Worm (Caenorhabditis elegans) whole organism, L1 larva: ENCODE measurements around the gene arrd-13.

Source experiments
- C34B4.2 ChIP-seq: sonication (generic microtip); optimal IDR thresholded peaks from 2 replicates; lab custom pipeline; 2017; ENCODE audit warnings: mild to moderate bottlenecking, missing genetic modification characterization, missing compliant biosample characterization
- F16B12.6 ChIP-seq: fragments of 150-350 bp; optimal IDR thresholded peaks from 2 replicates; lab custom pipeline; 2014; ENCODE audit warnings: missing biosample characterization, missing genetic modification characterization
- Y116A8C.19 ChIP-seq: sonication (generic microtip); optimal IDR thresholded peaks from 2 replicates; lab custom pipeline; 2016; ENCODE audit warnings: missing compliant biosample characterization, missing genetic modification characterization, borderline replicate concordance
- alr-1 ChIP-seq: fragments of 200-800 bp; sonication (Bioruptor generic); optimal IDR thresholded peaks from 2 replicates; lab custom pipeline; 2018; ENCODE audit warnings: borderline replicate concordance, mild to moderate bottlenecking, missing genetic modification characterization, missing compliant biosample characterization
- ama-1 ChIP-seq: fragments of 150-350 bp; optimal IDR thresholded peaks from 2 replicates; lab custom pipeline; 2014
- blmp-1 ChIP-seq: fragments of 150-350 bp; optimal IDR thresholded peaks from 2 replicates; lab custom pipeline; 2014; ENCODE audit warnings: missing biosample characterization, missing genetic modification characterization
- ceh-63 ChIP-seq: fragments of 200-800 bp; sonication (Bioruptor generic); optimal IDR thresholded peaks from 2 replicates; lab custom pipeline; 2018; ENCODE audit warnings: mild to moderate bottlenecking, missing genetic modification characterization, missing compliant biosample characterization
- ceh-8 ChIP-seq: fragments of 200-800 bp; sonication (Bioruptor generic); optimal IDR thresholded peaks from 2 replicates; lab custom pipeline; 2018; ENCODE audit warnings: mild to moderate bottlenecking, missing genetic modification characterization, moderate library complexity, missing compliant biosample characterization
- ceh-90 ChIP-seq: sonication (generic microtip); optimal IDR thresholded peaks from 2 replicates; lab custom pipeline; 2016; ENCODE audit warnings: missing genetic modification characterization, missing compliant biosample characterization
- dpl-1 ChIP-seq, 3 experiments: fragments of 150-350 bp in 2 of 3; sonication (generic microtip) in 1 of 3; optimal IDR thresholded peaks; 2 replicates each; lab custom pipeline; 2014 to 2017; ENCODE audit warnings: missing biosample characterization in 3 of 3, missing genetic modification characterization in 3 of 3, missing genetic modification reagents in 3 of 3
- efl-1 ChIP-seq, 4 experiments: fragments of 150-350 bp; optimal IDR thresholded peaks in 3 of 4; peaks in 1 of 4; 1 replicate in 1 of 4; 2 replicates in 3 of 4; lab custom pipeline; 2014; ENCODE audit warnings: missing biosample characterization in 2 of 4, missing genetic modification characterization in 2 of 4, missing genetic modification reagents in 2 of 4
- efl-3 ChIP-seq: fragments of 200-800 bp; sonication (Bioruptor generic); optimal IDR thresholded peaks from 2 replicates; lab custom pipeline; 2018; ENCODE audit warnings: mild to moderate bottlenecking, missing genetic modification characterization, missing compliant biosample characterization
- egl-13 ChIP-seq: sonication (generic microtip); optimal IDR thresholded peaks from 2 replicates; lab custom pipeline; 2016; ENCODE audit warnings: missing genotype, missing genetic modification reagents, missing genetic modification characterization, missing compliant biosample characterization
- egl-27 ChIP-seq, 2 experiments: fragments of 150-350 bp in 1 of 2; sonication (generic microtip); optimal IDR thresholded peaks; 3 replicates each; lab custom pipeline; 2017 to 2018; ENCODE audit warnings: missing biosample characterization in 2 of 2, missing genetic modification characterization in 2 of 2, missing genetic modification reagents in 2 of 2
- elt-2 ChIP-seq: sonication (generic microtip); optimal IDR thresholded peaks from 2 replicates; lab custom pipeline; 2016; ENCODE audit warnings: missing genetic modification characterization, mild to moderate bottlenecking, inconsistent platforms, missing compliant biosample characterization, missing genetic modification reagents
- elt-3 ChIP-seq, 6 experiments: fragments of 150-350 bp in 1 of 6; sonication (generic microtip); optimal IDR thresholded peaks; 2 replicates each; lab custom pipeline; 2017 to 2018; ENCODE audit warnings: missing biosample characterization in 6 of 6, missing genetic modification characterization in 6 of 6, inconsistent platforms in 1 of 6
- fkh-10 ChIP-seq: sonication (generic microtip); optimal IDR thresholded peaks from 2 replicates; lab custom pipeline; 2017; ENCODE audit warnings: missing biosample characterization, missing genetic modification reagents, missing genetic modification characterization
- fkh-4 ChIP-seq: sonication (generic microtip); optimal IDR thresholded peaks from 2 replicates; lab custom pipeline; 2016; ENCODE audit warnings: missing compliant biosample characterization, missing genetic modification characterization, borderline replicate concordance
- grh-1 ChIP-seq: fragments of 200-800 bp; sonication (Bioruptor generic); IDR thresholded peaks from 2 replicates; pipeline ENCODE4 v1.3.6; 2022; ENCODE audit warnings: missing genetic modification reagents, missing genetic modification characterization, missing compliant biosample characterization
- hlh-17 ChIP-seq: fragments of 200-800 bp; sonication (Bioruptor generic); optimal IDR thresholded peaks from 2 replicates; lab custom pipeline; 2018; ENCODE audit warnings: missing genetic modification characterization, mild to moderate bottlenecking, missing compliant biosample characterization, moderate library complexity, borderline replicate concordance
- isw-1 ChIP-seq: fragments of 200-800 bp; sonication (Bioruptor generic); IDR thresholded peaks from 2 replicates; pipeline ENCODE4 v1.3.6; 2022; ENCODE audit warnings: missing genetic modification characterization, missing compliant biosample characterization
- lin-13 ChIP-seq: fragments of 150-350 bp; optimal IDR thresholded peaks from 2 replicates; lab custom pipeline; 2014; ENCODE audit warnings: missing biosample characterization, missing genetic modification reagents, missing genetic modification characterization
- lin-14 ChIP-seq: fragments of 200-800 bp; sonication (Bioruptor generic); optimal IDR thresholded peaks from 2 replicates; lab custom pipeline; 2018; ENCODE audit warnings: mild to moderate bottlenecking, missing genetic modification characterization, moderate library complexity, missing compliant biosample characterization
- lin-15B ChIP-seq: fragments of 150-350 bp; sonication (generic microtip); optimal IDR thresholded peaks from 3 replicates; lab custom pipeline; 2014; ENCODE audit warnings: missing biosample characterization, missing genetic modification characterization
- lin-35 ChIP-seq, 2 experiments: fragments of 150-350 bp; optimal IDR thresholded peaks; 2 replicates each; lab custom pipeline; 2014; ENCODE audit warnings: missing biosample characterization in 2 of 2, missing genetic modification characterization in 2 of 2, missing genetic modification reagents in 2 of 2
- mdl-1 ChIP-seq, 2 experiments: fragments of 150-350 bp; optimal IDR thresholded peaks; 2 replicates each; lab custom pipeline; 2014 to 2017; ENCODE audit warnings: missing biosample characterization in 2 of 2, missing genetic modification characterization in 2 of 2, inconsistent platforms in 1 of 2
- nhr-12 ChIP-seq: sonication (generic microtip); optimal IDR thresholded peaks from 2 replicates; lab custom pipeline; 2017; ENCODE audit warnings: missing biosample characterization, missing genetic modification characterization
- nhr-19 ChIP-seq: fragments of 200-800 bp; sonication (Bioruptor generic); conservative IDR thresholded peaks from 2 replicates; pipeline ENCODE4 v1.3.6; 2022; ENCODE audit warnings: missing genetic modification characterization, missing compliant biosample characterization
- nhr-20 ChIP-seq: sonication (generic microtip); optimal IDR thresholded peaks from 2 replicates; lab custom pipeline; 2016; ENCODE audit warnings: mild to moderate bottlenecking, missing genetic modification characterization, missing compliant biosample characterization
- nhr-237 ChIP-seq: fragments of 150-350 bp; optimal IDR thresholded peaks from 2 replicates; lab custom pipeline; 2014; ENCODE audit warnings: missing biosample characterization, missing genetic modification characterization
- nhr-28 ChIP-seq: fragments of 150-350 bp; optimal IDR thresholded peaks from 2 replicates; lab custom pipeline; 2014; ENCODE audit warnings: missing biosample characterization, missing genetic modification characterization
- nhr-71 ChIP-seq: sonication (generic microtip); optimal IDR thresholded peaks from 2 replicates; lab custom pipeline; 2016; ENCODE audit warnings: mild to moderate bottlenecking, missing genetic modification characterization, moderate library complexity, missing compliant biosample characterization
- nhr-77 ChIP-seq: fragments of 150-350 bp; optimal IDR thresholded peaks from 2 replicates; lab custom pipeline; 2014; ENCODE audit warnings: missing biosample characterization, missing genetic modification characterization
- nhr-84 ChIP-seq: sonication (generic microtip); optimal IDR thresholded peaks from 2 replicates; lab custom pipeline; 2017; ENCODE audit warnings: missing biosample characterization, missing genetic modification characterization
- nhr-85 ChIP-seq: sonication (generic microtip); peaks from one replicate; lab custom pipeline; 2016; ENCODE audit warnings: missing genetic modification characterization, inconsistent platforms, missing compliant biosample characterization
- nhr-90 ChIP-seq: sonication (generic microtip); optimal IDR thresholded peaks from 2 replicates; lab custom pipeline; 2016; ENCODE audit warnings: mild to moderate bottlenecking, missing genetic modification characterization, missing compliant biosample characterization; ENCODE audit not compliant: poor library complexity
- pax-3 ChIP-seq: fragments of 200-800 bp; sonication (Bioruptor generic); optimal IDR thresholded peaks from 2 replicates; lab custom pipeline; 2018; ENCODE audit warnings: mild to moderate bottlenecking, missing genetic modification characterization, moderate library complexity, missing compliant biosample characterization
- pqm-1 ChIP-seq: sonication (generic microtip); optimal IDR thresholded peaks from 3 replicates; lab custom pipeline; 2017; ENCODE audit warnings: missing biosample characterization, missing genetic modification characterization
- skn-1 ChIP-seq: fragments of 150-350 bp; optimal IDR thresholded peaks from 2 replicates; lab custom pipeline; 2014; ENCODE audit warnings: missing biosample characterization, missing genetic modification characterization
- swsn-7 ChIP-seq: sonication (generic microtip); optimal IDR thresholded peaks from 2 replicates; lab custom pipeline; 2016; ENCODE audit warnings: missing genetic modification characterization, missing compliant biosample characterization
- tbx-2 ChIP-seq: sonication (generic microtip); optimal IDR thresholded peaks from 2 replicates; lab custom pipeline; 2016; ENCODE audit warnings: missing genetic modification characterization, missing compliant biosample characterization
- tlp-1 ChIP-seq: fragments of 150-350 bp; optimal IDR thresholded peaks from 2 replicates; lab custom pipeline; 2014; ENCODE audit warnings: missing biosample characterization, missing genetic modification characterization
- unc-130 ChIP-seq: fragments of 150-350 bp; optimal IDR thresholded peaks from 2 replicates; lab custom pipeline; 2017; ENCODE audit warnings: missing biosample characterization, missing genetic modification characterization, inconsistent platforms
- unc-86 ChIP-seq: sonication (generic microtip); optimal IDR thresholded peaks from 2 replicates; lab custom pipeline; 2016; ENCODE audit warnings: missing genetic modification characterization, missing compliant biosample characterization
- xbp-1 ChIP-seq: sonication (generic microtip); optimal IDR thresholded peaks from 2 replicates; lab custom pipeline; 2016; ENCODE audit warnings: missing genetic modification characterization, missing compliant biosample characterization
- zag-1 ChIP-seq: fragments of 150-350 bp; optimal IDR thresholded peaks from 2 replicates; lab custom pipeline; 2014; ENCODE audit warnings: missing biosample characterization, missing genetic modification characterization
- zip-4 ChIP-seq: fragments of 200-800 bp; sonication (Bioruptor generic); optimal IDR thresholded peaks from 2 replicates; lab custom pipeline; 2018; ENCODE audit warnings: mild to moderate bottlenecking, missing genetic modification characterization, moderate library complexity, missing compliant biosample characterization

arrd-13 gene

ce11 chrII:13737751-13738525 lies 20.3 kb upstream of the arrd-13 start (continued):
- TF ChIP-seq grh-1 (GFP tag; lab: Robert Waterston, UW): no peak
- TF ChIP-seq tlp-1: no peak
- TF ChIP-seq fkh-10 (GFP tag; lab: Kevin White, UChicago): no peak
- TF ChIP-seq egl-27 (tag; optimal IDR thresholded peaks at IDR 0.05; lab: Kevin White, UChicago): no peak
- no peak for TF ChIP-seq xbp-1 (tag; lab: Kevin White, UChicago)
- TF ChIP-seq dpl-1 (GFP tag; optimal IDR thresholded peaks at IDR 0.05; lab: Kevin White, UChicago): no peak
- peak; percentile 88 for TF ChIP-seq nhr-85 (tag; lab: Kevin White, UChicago)
- TF ChIP-seq egl-13 (tag; lab: Kevin White, UChicago): no peak
- TF ChIP-seq nhr-90 (tag; lab: Kevin White, UChicago): no peak
- peak in 1 of 2 experiments; percentile 66 for TF ChIP-seq mdl-1 (tag; optimal IDR thresholded peaks at IDR 0.05; lab: Kevin White, UChicago)
- no peak for TF ChIP-seq hlh-17
- no peak for TF ChIP-seq nhr-237 (tag; lab: Kevin White, UChicago)
- no peak for TF ChIP-seq ama-1 (lab: Kevin White, UChicago)
- TF ChIP-seq nhr-20 (tag; lab: Kevin White, UChicago): peak; percentile 50
- TF ChIP-seq lin-14 (GFP tag; lab: Kevin White, UChicago): peak; percentile 66
- TF ChIP-seq blmp-1: peak; percentile 75
- TF ChIP-seq efl-3: no peak
- peak; percentile 58 for TF ChIP-seq nhr-71
- no peak for TF ChIP-seq nhr-84 (tag; lab: Kevin White, UChicago)
- no peak for TF ChIP-seq ceh-8 (GFP tag; lab: Kevin White, UChicago)
- TF ChIP-seq zag-1 (tag; lab: Kevin White, UChicago): no peak
- peak; percentile 43 for TF ChIP-seq tbx-2 (tag; lab: Kevin White, UChicago)
- no peak for TF ChIP-seq nhr-28 (tag; lab: Kevin White, UChicago)
- TF ChIP-seq ceh-90 (tag; lab: Kevin White, UChicago): no peak
- no peak for TF ChIP-seq nhr-77 (tag; lab: Kevin White, UChicago)
- TF ChIP-seq F16B12.6 (tag; lab: Kevin White, UChicago): no peak
- TF ChIP-seq C34B4.2: no peak
- no peak for TF ChIP-seq unc-130 (tag; lab: Kevin White, UChicago)
- no peak for TF ChIP-seq pqm-1 (tag; lab: Kevin White, UChicago)
- no peak for TF ChIP-seq unc-86 (tag; lab: Kevin White, UChicago)
- TF ChIP-seq, all 84 proteins: peak for 11

DNA sequence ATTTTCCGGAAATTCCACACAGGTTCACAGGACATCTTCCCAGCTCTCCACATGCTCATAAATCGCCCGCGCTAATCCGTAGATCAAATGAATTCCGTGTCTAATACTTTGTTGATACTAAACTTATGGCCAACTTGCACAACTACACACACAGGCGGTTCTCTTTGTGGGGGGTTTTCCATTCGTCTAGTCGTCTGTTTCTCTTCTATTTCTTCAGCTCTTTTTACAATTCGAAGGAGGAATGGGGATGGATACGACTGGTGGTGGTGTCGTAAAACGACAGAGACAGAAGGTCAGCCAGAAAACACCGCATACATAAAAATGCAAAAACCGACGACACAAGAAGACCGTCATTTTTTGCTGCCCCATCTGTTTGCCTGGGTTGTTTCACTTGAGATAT lies 18.8 kb upstream of the arrd-13 start:
- no peak for TF ChIP-seq elt-2 (tag; lab: Kevin White, UChicago)
- no peak for TF ChIP-seq pax-3 (tag; lab: Kevin White, UChicago)
- TF ChIP-seq zip-4 (GFP tag; lab: Kevin White, UChicago): no peak
- TF ChIP-seq pqm-1 (tag; lab: Kevin White, UChicago): no peak
- no peak for TF ChIP-seq skn-1 (tag; lab: Kevin White, UChicago)
- no peak for TF ChIP-seq ama-1 (lab: Kevin White, UChicago)
- TF ChIP-seq nhr-237 (tag; lab: Kevin White, UChicago): no peak
- no peak for TF ChIP-seq ceh-63 (GFP tag; lab: Kevin White, UChicago)
- TF ChIP-seq F16B12.6 (tag; lab: Kevin White, UChicago): no peak
- no peak for TF ChIP-seq nhr-71
- TF ChIP-seq fkh-4 (tag; lab: Kevin White, UChicago): no peak
- no peak for TF ChIP-seq lin-13 (GFP tag; lab: Kevin White, UChicago)
- no peak for TF ChIP-seq unc-86 (tag; lab: Kevin White, UChicago)
- no peak for TF ChIP-seq nhr-20 (tag; lab: Kevin White, UChicago)
- TF ChIP-seq unc-130 (tag; lab: Kevin White, UChicago): peak; percentile 0
- peak; percentile 11 for TF ChIP-seq nhr-85 (tag; lab: Kevin White, UChicago)
- peak; percentile 2 to 17 for TF ChIP-seq lin-35 (GFP tag; optimal IDR thresholded peaks at IDR 0.05; lab: Kevin White, UChicago)
- no peak for TF ChIP-seq elt-3 (tag; optimal IDR thresholded peaks at IDR 0.05; lab: Kevin White, UChicago)
- peak; percentile 29 for TF ChIP-seq nhr-77 (tag; lab: Kevin White, UChicago)
- TF ChIP-seq nhr-19 (GFP tag; lab: Robert Waterston, UW): no peak
- TF ChIP-seq isw-1 (GFP tag; lab: Robert Waterston, UW): no peak
- no peak for TF ChIP-seq fkh-10 (GFP tag; lab: Kevin White, UChicago)
- TF ChIP-seq Y116A8C.19 (tag; lab: Kevin White, UChicago): no peak
- TF ChIP-seq swsn-7 (tag; lab: Kevin White, UChicago): no peak
- TF ChIP-seq egl-27 (tag; optimal IDR thresholded peaks at IDR 0.05; lab: Kevin White, UChicago): no peak
- TF ChIP-seq efl-1 (optimal IDR thresholded peaks at IDR 0.05; lab: Kevin White, UChicago): peak; percentile 11 to 13
- TF ChIP-seq efl-1 (GFP tag; optimal IDR thresholded peaks at IDR 0.05 in 1 of 2; lab: Kevin White, UChicago): no peak
- no peak for TF ChIP-seq nhr-12 (tag; lab: Kevin White, UChicago)
- no peak for TF ChIP-seq nhr-84 (tag; lab: Kevin White, UChicago)
- TF ChIP-seq hlh-17: no peak
- TF ChIP-seq grh-1 (GFP tag; lab: Robert Waterston, UW): no peak
- TF ChIP-seq nhr-28 (tag; lab: Kevin White, UChicago): no peak
- TF ChIP-seq lin-15B (tag; lab: Kevin White, UChicago): no peak
- TF ChIP-seq alr-1 (tag; lab: Kevin White, UChicago): no peak
